Fruit fly (Drosophila melanogaster): ENCODE results near the gene Arglu1.

Arglu1 gene

dm6 chr2L:9894871-9895364 is 43.0 kb downstream of the Arglu1 start, which contains the start of gene Bka (continued):
- TF ChIP-seq Sox15 (GFP tag; optimal IDR thresholded peaks at IDR 0.05), result no peak
- no peak for TF ChIP-seq CG8119 (GFP tag; IDR thresholded peaks at IDR 0.05)
- TF ChIP-seq ss (GFP tag; optimal IDR thresholded peaks at IDR 0.05), result peak in 1 of 2 experiments; percentile 58
- no peak for TF ChIP-seq CG6792 (GFP tag; optimal IDR thresholded peaks at IDR 0.05)
- TF ChIP-seq CG7368 (GFP tag; optimal IDR thresholded peaks at IDR 0.05), result peak; percentile 21
- TF ChIP-seq CG11902 (GFP tag; optimal IDR thresholded peaks at IDR 0.05), result no peak
- TF ChIP-seq CG15336 (GFP tag; IDR thresholded peaks at IDR 0.05), result peak; percentile 11; the same call in 1 of the 2 replicates

DNA sequence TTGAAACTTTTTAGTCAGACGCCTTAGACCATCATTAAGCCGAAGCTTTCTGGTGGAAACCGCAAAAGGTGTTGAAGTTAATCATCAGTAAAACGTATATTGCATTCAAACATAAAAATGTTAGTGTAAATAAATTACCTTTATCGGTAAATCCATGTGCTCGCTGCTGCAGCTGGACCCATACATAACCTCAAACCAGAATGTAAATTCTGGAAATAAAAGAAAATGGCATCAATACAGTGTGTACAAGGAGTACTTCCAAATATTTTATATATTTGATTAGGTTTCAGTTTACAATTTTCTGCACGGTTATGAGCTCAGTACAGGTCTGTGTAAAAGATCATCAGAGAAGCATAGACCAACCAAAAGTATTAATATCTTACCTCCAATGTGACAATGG is 43.7 kb downstream of the Arglu1 start:
- TF ChIP-seq CG1621 (tag; optimal IDR thresholded peaks at IDR 0.05) (no peak), CG8632 (GFP tag; optimal IDR thresholded peaks at IDR 0.05) (no peak), CG8119 (GFP tag; IDR thresholded peaks at IDR 0.05) (no peak), dac (GFP tag; optimal IDR thresholded peaks at IDR 0.05) (no peak), CG15336 (GFP tag; IDR thresholded peaks at IDR 0.05) (no peak), CG11902 (GFP tag; optimal IDR thresholded peaks at IDR 0.05) (no peak), CG6792 (GFP tag; optimal IDR thresholded peaks at IDR 0.05) (no peak), CG11294 (GFP tag; IDR thresholded peaks at IDR 0.05) (no peak), CG4318 (GFP tag; optimal IDR thresholded peaks at IDR 0.05) (no peak), vri (GFP tag; optimal IDR thresholded peaks at IDR 0.05) (no peak), spab (GFP tag; optimal IDR thresholded peaks at IDR 0.05) (no peak), CG9139 (GFP tag; optimal IDR thresholded peaks at IDR 0.05) (no peak), CG6854 (GFP tag; optimal IDR thresholded peaks at IDR 0.05) (no peak), svp (GFP tag) (no peak), CG10631 (GFP tag; optimal IDR thresholded peaks at IDR 0.05) (no peak), CG10669 (GFP tag; optimal IDR thresholded peaks at IDR 0.05) (no peak), CG3919 (GFP tag; optimal IDR thresholded peaks at IDR 0.05) (no peak)

- no peak for TF ChIP-seq Sox14 (GFP tag; optimal IDR thresholded peaks at IDR 0.05)
- TF ChIP-seq Blimp-1 (GFP tag; optimal IDR thresholded peaks at IDR 0.05), result no peak
- peak; percentile 49 for TF ChIP-seq fkh (GFP tag; optimal IDR thresholded peaks at IDR 0.05)
- TF ChIP-seq CG6854 (GFP tag; optimal IDR thresholded peaks at IDR 0.05), result no peak
- TF ChIP-seq CG3032 (tag; optimal IDR thresholded peaks at IDR 0.05), result no peak
Measured at dm6 chr2L:9893183-9893582, 44.8 kb downstream of the Arglu1 start, which contains the start of gene mtDNA-helicase. mtDNA-helicase (minus strand) TSS chr2L:9893446.

- TF ChIP-seq CG6276 (GFP tag; optimal IDR thresholded peaks at IDR 0.05) (no peak), fkh (GFP tag; optimal IDR thresholded peaks at IDR 0.05) (peak; percentile 57), CG31627 (GFP tag; optimal IDR thresholded peaks at IDR 0.05) (no peak), CG16779 (tag; optimal IDR thresholded peaks at IDR 0.05) (no peak), CG7368 (GFP tag; optimal IDR thresholded peaks at IDR 0.05) (no peak), net (GFP tag; optimal IDR thresholded peaks at IDR 0.05) (no peak), CG8319 (GFP tag; optimal IDR thresholded peaks at IDR 0.05) (no peak), esn (GFP tag; optimal IDR thresholded peaks at IDR 0.05) (peak; percentile 27), dsx (GFP tag; optimal IDR thresholded peaks at IDR 0.05; ENCODE audit: poor library complexity, severe bottlenecking) (no peak), Eip93F (GFP tag; optimal IDR thresholded peaks at IDR 0.05) (no peak), CG10669 (GFP tag; optimal IDR thresholded peaks at IDR 0.05) (no peak), Eip75B (GFP tag; optimal IDR thresholded peaks at IDR 0.05) (no peak)
Measured at dm6 chr2L:9890576-9890975, 47.4 kb downstream of the Arglu1 start, which contains the start of the genes CG34183 and CG4537. CG34183 (minus strand) TSS chr2L:9890772. CG4537 (plus strand) TSS chr2L:9890885.

dm6 chr2L:9887856-9888269 is 50.1 kb downstream of the Arglu1 start, which contains the start of gene Fkbp59:
Fkbp59 (plus strand) TSS chr2L:9888005.
- TF ChIP-seq ss (GFP tag; optimal IDR thresholded peaks at IDR 0.05) (no peak), net (GFP tag; optimal IDR thresholded peaks at IDR 0.05) (no peak), Eip78C (GFP tag) (no peak), CG8119 (GFP tag; IDR thresholded peaks at IDR 0.05) (no peak), fkh (GFP tag; optimal IDR thresholded peaks at IDR 0.05) (peak; percentile 34), CG10631 (GFP tag; optimal IDR thresholded peaks at IDR 0.05) (no peak), CG32006 (GFP tag; optimal IDR thresholded peaks at IDR 0.05) (no peak), CG9139 (GFP tag; optimal IDR thresholded peaks at IDR 0.05) (no peak), CG6854 (GFP tag; optimal IDR thresholded peaks at IDR 0.05) (peak; percentile 13), CG7368 (GFP tag; optimal IDR thresholded peaks at IDR 0.05) (no peak), achi (GFP tag; optimal IDR thresholded peaks at IDR 0.05) (no peak), pdm3 (GFP tag; optimal IDR thresholded peaks at IDR 0.05) (no peak), CG1621 (tag; optimal IDR thresholded peaks at IDR 0.05) (peak; percentile 68)
